Worm (Caenorhabditis elegans): ENCODE results near the gene T24E12.11.
"Not testable (repeated sequence)": the region's sequence is repeated elsewhere in the genome, so short reads cannot be mapped to it uniquely, and the experiment has no call there.

The T24E12.11 gene

ce11 chrII:3779463-3779862 is at the start of gene T24E12.11:
Gene T24E12.11 (minus strand): TSS chrII:3779563.
- TF ChIP-seq dao-5 (tag; optimal IDR thresholded peaks at IDR 0.05) (no peak), W03F9.2 (tag; optimal IDR thresholded peaks at IDR 0.05) (no peak), him-1 (tag; optimal IDR thresholded peaks at IDR 0.05) (no peak)

ce11 chrII:3827801-3828200 is 48.4 kb upstream of the T24E12.11 start, which contains the start of gene F54D10.8:
Gene F54D10.8 (minus strand): TSS chrII:3827901.
- TF ChIP-seq W03F9.2 (tag; optimal IDR thresholded peaks at IDR 0.05): no peak
- no peak for TF ChIP-seq dao-5 (tag; optimal IDR thresholded peaks at IDR 0.05)
- no peak for TF ChIP-seq him-1 (tag; optimal IDR thresholded peaks at IDR 0.05)

ce11 chrII:3823855-3824254 is 44.5 kb upstream of the T24E12.11 start, which contains the start of gene skr-15:
Gene skr-15 (plus strand): TSS chrII:3824155.
- TF ChIP-seq him-1 (tag; optimal IDR thresholded peaks at IDR 0.05) (no peak), dao-5 (tag; optimal IDR thresholded peaks at IDR 0.05) (no peak), W03F9.2 (tag; optimal IDR thresholded peaks at IDR 0.05) (no peak)

ce11 chrII:3821248-3821647 is 41.9 kb upstream of the T24E12.11 start, which contains the start of gene F54D10.7:
Gene F54D10.7 (minus strand): TSS chrII:3821296.
- TF ChIP-seq him-1 (tag; optimal IDR thresholded peaks at IDR 0.05): no peak
- TF ChIP-seq W03F9.2 (tag; optimal IDR thresholded peaks at IDR 0.05): no peak
- TF ChIP-seq dao-5 (tag; optimal IDR thresholded peaks at IDR 0.05): no peak

- TF ChIP-seq him-1, W03F9.2, dao-5 (tag; optimal IDR thresholded peaks at IDR 0.05): not testable (repeated sequence)
Measured at ce11 chrII:3816251-3816849, 37.0 kb upstream of the T24E12.11 start, which contains the start of gene fbxa-24. Gene fbxa-24 (plus strand): TSS chrII:3816526.

ce11 chrII:3815445-3816208 is 36.3 kb upstream of the T24E12.11 start:
- TF ChIP-seq dao-5 (tag; optimal IDR thresholded peaks at IDR 0.05): no peak
- no peak for TF ChIP-seq W03F9.2 (tag; optimal IDR thresholded peaks at IDR 0.05)
- TF ChIP-seq him-1 (tag; optimal IDR thresholded peaks at IDR 0.05): no peak

- TF ChIP-seq W03F9.2 (tag; optimal IDR thresholded peaks at IDR 0.05) (no peak), him-1 (tag; optimal IDR thresholded peaks at IDR 0.05) (no peak), dao-5 (tag; optimal IDR thresholded peaks at IDR 0.05) (no peak)
Measured at ce11 chrII:3811816-3812332, 32.5 kb upstream of the T24E12.11 start, which contains the start of gene lido-15. Gene lido-15 (plus strand): TSS chrII:3812282.

- TF ChIP-seq W03F9.2 (tag; optimal IDR thresholded peaks at IDR 0.05) (no peak), dao-5 (tag; optimal IDR thresholded peaks at IDR 0.05) (no peak), him-1 (tag; optimal IDR thresholded peaks at IDR 0.05) (no peak)
Measured at ce11 chrII:3810550-3810949, 31.2 kb upstream of the T24E12.11 start.

- TF ChIP-seq dao-5 (tag; optimal IDR thresholded peaks at IDR 0.05): no peak
Measured at ce11 chrII:3808643-3809042, 29.3 kb upstream of the T24E12.11 start.

ce11 chrII:3808104-3808503 is 28.7 kb upstream of the T24E12.11 start, which contains the start of gene F54D10.5:
Gene F54D10.5 (minus strand): TSS chrII:3808177.
- TF ChIP-seq W03F9.2 (tag; optimal IDR thresholded peaks at IDR 0.05) (peak; percentile 83), dao-5 (tag; optimal IDR thresholded peaks at IDR 0.05) (no peak), him-1 (tag; optimal IDR thresholded peaks at IDR 0.05) (no peak)

- TF ChIP-seq dao-5 (tag; optimal IDR thresholded peaks at IDR 0.05) (no peak), W03F9.2 (tag; optimal IDR thresholded peaks at IDR 0.05) (no peak), him-1 (tag; optimal IDR thresholded peaks at IDR 0.05) (no peak)
Measured at ce11 chrII:3806964-3807363, 27.6 kb upstream of the T24E12.11 start, which contains the start of gene F54D10.4. Gene F54D10.4 (minus strand): TSS chrII:3807064.

- TF ChIP-seq dao-5 (tag; optimal IDR thresholded peaks at IDR 0.05) (no peak), him-1 (tag; optimal IDR thresholded peaks at IDR 0.05) (no peak), W03F9.2 (tag; optimal IDR thresholded peaks at IDR 0.05) (no peak)
Measured at ce11 chrII:3805518-3805917, 26.2 kb upstream of the T24E12.11 start.

- no peak for TF ChIP-seq dao-5 (tag; optimal IDR thresholded peaks at IDR 0.05)
- no peak for TF ChIP-seq him-1 (tag; optimal IDR thresholded peaks at IDR 0.05)
- TF ChIP-seq W03F9.2 (tag; optimal IDR thresholded peaks at IDR 0.05): no peak
Measured at ce11 chrII:3803219-3803618, 23.9 kb upstream of the T24E12.11 start, which contains the start of gene ins-32. Gene ins-32 (minus strand): TSS chrII:3803319.

- no peak for TF ChIP-seq him-1 (tag; optimal IDR thresholded peaks at IDR 0.05)
- no peak for TF ChIP-seq W03F9.2 (tag; optimal IDR thresholded peaks at IDR 0.05)
- no peak for TF ChIP-seq dao-5 (tag; optimal IDR thresholded peaks at IDR 0.05)
Measured at ce11 chrII:3795323-3795722, 16.0 kb upstream of the T24E12.11 start, which contains the start of gene Y8A9A.2. Gene Y8A9A.2 (plus strand): TSS chrII:3795623.

Data from whole organism, L4/young adult.